Fruit fly (Drosophila melanogaster) whole organism, pupa: ENCODE measurements around the gene Surf6.

ENCODE experiments used
- CG12605 ChIP-seq: fragments of 200-800 bp; sonication (Bioruptor generic); IDR thresholded peaks from 2 replicates; pipeline ENCODE4 v1.3.6; 2022; ENCODE audit warnings: missing biosample characterization, missing genetic modification characterization
- CG15710 ChIP-seq: fragments of 200-800 bp; sonication (Bioruptor generic); optimal IDR thresholded peaks from 2 replicates; lab custom pipeline; 2018; ENCODE audit warnings: missing biosample characterization, mild to moderate bottlenecking, missing genetic modification characterization, moderate library complexity
- CG17806 ChIP-seq: fragments of 200-800 bp; sonication (Bioruptor generic); optimal IDR thresholded peaks from 2 replicates; lab custom pipeline; 2018; ENCODE audit warnings: missing biosample characterization, mild to moderate bottlenecking, missing genetic modification characterization, moderate library complexity
- CG4496 ChIP-seq: fragments of 200-800 bp; sonication (Bioruptor generic); IDR thresholded peaks from 3 replicates; pipeline ENCODE4 v1.3.6; 2022; ENCODE audit warnings: missing biosample characterization, missing genetic modification characterization
- D1 ChIP-seq: fragments of 200-800 bp; sonication (Bioruptor generic); optimal IDR thresholded peaks from 2 replicates; lab custom pipeline; 2018; ENCODE audit warnings: missing biosample characterization, mild to moderate bottlenecking, missing genetic modification characterization, moderate library complexity
- EcR ChIP-seq: fragments of 200-800 bp; sonication (Bioruptor generic); optimal IDR thresholded peaks from 3 replicates; lab custom pipeline; 2019; ENCODE audit warnings: missing biosample characterization, missing genetic modification characterization, mild to moderate bottlenecking, moderate library complexity, missing genetic modification reagents
- rn ChIP-seq: fragments of 200-800 bp; sonication (Bioruptor generic); IDR thresholded peaks from 2 replicates; pipeline ENCODE4 v1.3.6; 2022; ENCODE audit warnings: missing biosample characterization, missing genetic modification characterization

dm6 chr3R:19888156-19888784 is 16.4 kb downstream of the Surf6 start, which contains the start of gene ninaE:
- TF ChIP-seq rn (GFP tag; lab: Robert Waterston, UW) (no peak), CG4496 (GFP tag; lab: Robert Waterston, UW) (no peak), CG17806 (tag; lab: Kevin White, UChicago) (no peak), D1 (tag; lab: Kevin White, UChicago) (no peak), CG12605 (no peak), CG15710 (tag; lab: Kevin White, UChicago) (no peak), EcR (GFP tag; lab: Kevin White, UChicago) (no peak)
